Fruit fly (Drosophila melanogaster): ENCODE results near the gene TotM.

DNA sequence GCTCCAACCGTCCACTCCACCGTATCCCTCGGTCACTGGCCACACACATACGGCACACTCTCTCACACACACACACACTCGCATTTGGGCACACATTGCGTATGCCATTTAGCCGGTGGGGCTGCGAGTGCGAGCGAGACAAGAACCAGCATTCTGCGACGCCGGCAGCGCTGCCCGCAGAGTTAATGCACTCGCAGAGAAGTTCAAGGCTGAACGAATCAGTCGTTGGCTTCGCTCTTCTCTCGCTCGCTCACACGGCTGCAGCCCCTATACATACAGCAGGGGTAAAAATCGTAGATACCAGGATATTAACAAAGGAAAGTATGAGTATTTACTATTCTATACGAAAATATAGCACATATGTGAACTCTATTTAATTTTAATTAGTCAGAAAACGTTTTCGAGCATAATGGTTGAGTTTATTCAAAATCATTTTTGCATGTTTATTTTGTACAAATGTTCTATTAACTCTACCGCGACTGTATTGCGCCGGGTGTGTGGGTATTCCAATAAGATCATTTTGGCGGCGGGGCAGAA, 36.6 kb upstream of the TotM start:
- TF ChIP-seq CG32121 (GFP tag; IDR thresholded peaks at IDR 0.05) (peak; percentile 87), CG15710 (tag; optimal IDR thresholded peaks at IDR 0.05) (peak; percentile 98), Ets98B (GFP tag; IDR thresholded peaks at IDR 0.05) (peak; percentile 88), CG17806 (tag; optimal IDR thresholded peaks at IDR 0.05) (peak; percentile 97), fd96Ca (GFP tag; IDR thresholded peaks at IDR 0.05) (no peak; the same call in none of the 3 replicates), CG12605 (GFP tag; IDR thresholded peaks at IDR 0.05) (peak; percentile 93), CG8159 (tag; optimal IDR thresholded peaks at IDR 0.05) (peak; percentile 98), Snoo (tag; optimal IDR thresholded peaks at IDR 0.05) (peak; percentile 93), Pif1A (GFP tag; optimal IDR thresholded peaks at IDR 0.05) (peak; percentile 96)
